Fruit fly (Drosophila melanogaster) whole organism, adult: Measurements from ENCODE around the gene Polr2H.

Source experiments
- CG11617 ChIP-seq: fragments of 200-800 bp; sonication (Bioruptor generic); optimal IDR thresholded peaks from 2 replicates; lab custom pipeline; 2017; ENCODE audit warnings: mild to moderate bottlenecking, missing biosample characterization, missing genetic modification reagents, missing genetic modification characterization
- CG12768 ChIP-seq: fragments of 200-800 bp; sonication (Bioruptor generic); optimal IDR thresholded peaks from 2 replicates; lab custom pipeline; 2017; ENCODE audit warnings: missing biosample characterization, missing genetic modification characterization, mild to moderate bottlenecking, moderate library complexity, missing genetic modification reagents
- CG14711 ChIP-seq: fragments of 200-800 bp; sonication (Bioruptor generic); optimal IDR thresholded peaks from 2 replicates; lab custom pipeline; 2018; ENCODE audit warnings: missing biosample characterization, mild to moderate bottlenecking, missing genetic modification characterization, moderate library complexity
- CG1620 ChIP-seq: fragments of 200-800 bp; sonication (Bioruptor generic); optimal IDR thresholded peaks from 2 replicates; lab custom pipeline; 2016; ENCODE audit warnings: missing biosample characterization, missing genetic modification characterization
- CG33017 ChIP-seq: fragments of 200-800 bp; sonication (Bioruptor generic); optimal IDR thresholded peaks from 2 replicates; lab custom pipeline; 2018; ENCODE audit warnings: missing biosample characterization, mild to moderate bottlenecking, missing genetic modification characterization, moderate library complexity
- CG5204 ChIP-seq: fragments of 200-800 bp; sonication (Bioruptor generic); optimal IDR thresholded peaks from 2 replicates; lab custom pipeline; 2016; ENCODE audit warnings: missing biosample characterization, missing genetic modification characterization
- CG7045 ChIP-seq: fragments of 200-800 bp; sonication (Bioruptor generic); optimal IDR thresholded peaks from 2 replicates; lab custom pipeline; 2017; ENCODE audit warnings: missing biosample characterization, mild to moderate bottlenecking, missing genetic modification characterization
- CG7101 ChIP-seq: fragments of 200-800 bp; sonication (Bioruptor generic); optimal IDR thresholded peaks from 2 replicates; lab custom pipeline; 2018; ENCODE audit warnings: missing biosample characterization, mild to moderate bottlenecking, missing genetic modification characterization, moderate library complexity
- Clk ChIP-seq: fragments of 200-800 bp; sonication (Bioruptor generic); optimal IDR thresholded peaks from 2 replicates; lab custom pipeline; 2017; ENCODE audit warnings: missing biosample characterization, missing genetic modification characterization
- Crg-1 ChIP-seq: fragments of 200-800 bp; sonication (Bioruptor generic); optimal IDR thresholded peaks from 2 replicates; lab custom pipeline; 2016; ENCODE audit warnings: missing biosample characterization, missing genetic modification characterization
- Hr96 ChIP-seq: fragments of 200-800 bp; sonication (Bioruptor generic); optimal IDR thresholded peaks from 2 replicates; lab custom pipeline; 2016; ENCODE audit warnings: missing biosample characterization, missing genetic modification characterization
- Mnt ChIP-seq: fragments of 200-800 bp; sonication (Bioruptor generic); optimal IDR thresholded peaks from 2 replicates; lab custom pipeline; 2016; ENCODE audit warnings: missing biosample characterization, mild to moderate bottlenecking, missing genetic modification characterization
- bab1 ChIP-seq: fragments of 200-800 bp; sonication (Bioruptor generic); optimal IDR thresholded peaks from 3 replicates; lab custom pipeline; 2019; ENCODE audit warnings: missing biosample characterization, mild to moderate bottlenecking, missing genetic modification characterization, moderate library complexity
- cic ChIP-seq: fragments of 200-800 bp; sonication (Bioruptor generic); optimal IDR thresholded peaks from 2 replicates; lab custom pipeline; 2017; ENCODE audit warnings: missing biosample characterization, mild to moderate bottlenecking, missing genetic modification characterization, moderate library complexity
- cnc ChIP-seq, 2 experiments: fragments of >200 bp; optimal IDR thresholded peaks; 2 replicates each; lab custom pipeline; 2017
- kay ChIP-seq: fragments of 200-800 bp; sonication (Bioruptor generic); peaks from one replicate; lab custom pipeline; 2016; ENCODE audit warnings: missing biosample characterization, missing genetic modification characterization, borderline replicate concordance
- ovo ChIP-seq: fragments of 200-800 bp; sonication (Bioruptor generic); optimal IDR thresholded peaks from 2 replicates; lab custom pipeline; 2016; ENCODE audit warnings: missing biosample characterization, missing genetic modification characterization
- pad ChIP-seq: fragments of 200-800 bp; sonication (Bioruptor generic); optimal IDR thresholded peaks from 3 replicates; lab custom pipeline; 2017; ENCODE audit warnings: missing biosample characterization, missing genetic modification characterization, mild to moderate bottlenecking, moderate library complexity, missing genetic modification reagents
- tj ChIP-seq: fragments of 200-800 bp; sonication (Bioruptor generic); optimal IDR thresholded peaks from 3 replicates; lab custom pipeline; 2017; ENCODE audit warnings: missing biosample characterization, mild to moderate bottlenecking, missing genetic modification characterization, moderate library complexity
- toe ChIP-seq: fragments of 200-800 bp; sonication (Bioruptor generic); optimal IDR thresholded peaks from 2 replicates; lab custom pipeline; 2016; ENCODE audit warnings: missing biosample characterization, missing genetic modification characterization

The Polr2H gene

dm6 chr3L:21727013-21727727 lies 1.6 kb upstream of the Polr2H start:
- TF ChIP-seq bab1 (peak; percentile 13), Clk (GFP tag; lab: Kevin White, UChicago) (no peak), tj (GFP tag; lab: Kevin White, UChicago) (peak; percentile 48)

- TF ChIP-seq tj (GFP tag; lab: Kevin White, UChicago), result peak; percentile 74
- no peak for TF ChIP-seq CG33017 (tag; lab: Kevin White, UChicago)
These were observed 1.0 kb upstream of the Polr2H start for dm6 chr3L:21727728-21728124.

- no peak for TF ChIP-seq CG14711 (tag; lab: Kevin White, UChicago)
- no peak for TF ChIP-seq CG5204 (GFP tag; lab: Kevin White, UChicago)
- no peak for TF ChIP-seq CG12768 (GFP tag; lab: Kevin White, UChicago)
- TF ChIP-seq tj (GFP tag; lab: Kevin White, UChicago), result no peak
- no peak for TF ChIP-seq toe (GFP tag; lab: Kevin White, UChicago)
- no peak for TF ChIP-seq CG7045 (GFP tag; lab: Kevin White, UChicago)
- TF ChIP-seq ovo, result no peak
- no peak for TF ChIP-seq Mnt (GFP tag; lab: Kevin White, UChicago)
- no peak for TF ChIP-seq Clk (GFP tag; lab: Kevin White, UChicago)
- TF ChIP-seq cic (GFP tag; lab: Kevin White, UChicago), result no peak
- no peak for TF ChIP-seq cnc (optimal IDR thresholded peaks at IDR 0.05; lab: Kevin White, UChicago)
- TF ChIP-seq CG1620 (GFP tag; lab: Kevin White, UChicago), result no peak
- no peak for TF ChIP-seq CG7101 (tag; lab: Kevin White, UChicago)
- no peak for TF ChIP-seq pad (GFP tag; lab: Kevin White, UChicago)
- TF ChIP-seq CG33017 (tag; lab: Kevin White, UChicago), result no peak
- no peak for TF ChIP-seq CG11617 (GFP tag; lab: Kevin White, UChicago)
- no peak for TF ChIP-seq Crg-1 (GFP tag; lab: Kevin White, UChicago)
These were observed 1.6 kb downstream of the Polr2H start, which contains the start of gene CG14570 for dm6 chr3L:21730354-21730753. Gene CG14570 (minus strand): TSS chr3L:21730454.

- TF ChIP-seq Mnt (GFP tag; lab: Kevin White, UChicago) (no peak), cnc (optimal IDR thresholded peaks at IDR 0.05; lab: Kevin White, UChicago) (no peak), Clk (GFP tag; lab: Kevin White, UChicago) (no peak), CG33017 (tag; lab: Kevin White, UChicago) (no peak), toe (GFP tag; lab: Kevin White, UChicago) (no peak), CG12768 (GFP tag; lab: Kevin White, UChicago) (no peak), cic (GFP tag; lab: Kevin White, UChicago) (no peak), CG7101 (tag; lab: Kevin White, UChicago) (no peak), bab1 (no peak), CG1620 (GFP tag; lab: Kevin White, UChicago) (no peak), kay (no peak), CG5204 (GFP tag; lab: Kevin White, UChicago) (no peak), ovo (no peak), CG7045 (GFP tag; lab: Kevin White, UChicago) (no peak)
These were observed 2.4 kb downstream of the Polr2H start, which contains the start of gene CG14569 for dm6 chr3L:21731104-21731600. Gene CG14569 (minus strand): TSS chr3L:21731550.

- TF ChIP-seq CG1620 (GFP tag; lab: Kevin White, UChicago) (no peak), CG33017 (tag; lab: Kevin White, UChicago) (no peak), bab1 (no peak), CG12768 (GFP tag; lab: Kevin White, UChicago) (no peak), CG11617 (GFP tag; lab: Kevin White, UChicago) (no peak), Mnt (GFP tag; lab: Kevin White, UChicago) (no peak), pad (GFP tag; lab: Kevin White, UChicago) (no peak), ovo (no peak), CG14711 (tag; lab: Kevin White, UChicago) (no peak), CG5204 (GFP tag; lab: Kevin White, UChicago) (no peak), CG7101 (tag; lab: Kevin White, UChicago) (no peak), CG7045 (GFP tag; lab: Kevin White, UChicago) (no peak), kay (no peak), Crg-1 (GFP tag; lab: Kevin White, UChicago) (no peak), Hr96 (GFP tag; lab: Kevin White, UChicago) (no peak), tj (GFP tag; lab: Kevin White, UChicago) (no peak), toe (GFP tag; lab: Kevin White, UChicago) (no peak), Clk (GFP tag; lab: Kevin White, UChicago) (no peak)
These were observed 4.7 kb downstream of the Polr2H start, which contains the start of gene CG14568 for dm6 chr3L:21733387-21733786. Gene CG14568 (minus strand): TSS chr3L:21733487.

- TF ChIP-seq bab1 (no peak), cic (GFP tag; lab: Kevin White, UChicago) (no peak), pad (GFP tag; lab: Kevin White, UChicago) (no peak), Clk (GFP tag; lab: Kevin White, UChicago) (no peak), toe (GFP tag; lab: Kevin White, UChicago) (no peak), CG7045 (GFP tag; lab: Kevin White, UChicago) (no peak), CG11617 (GFP tag; lab: Kevin White, UChicago) (no peak), CG5204 (GFP tag; lab: Kevin White, UChicago) (no peak), CG1620 (GFP tag; lab: Kevin White, UChicago) (no peak), Mnt (GFP tag; lab: Kevin White, UChicago) (no peak), CG7101 (tag; lab: Kevin White, UChicago) (no peak), cnc (optimal IDR thresholded peaks at IDR 0.05; lab: Kevin White, UChicago) (no peak), kay (no peak), tj (GFP tag; lab: Kevin White, UChicago) (no peak), CG33017 (tag; lab: Kevin White, UChicago) (no peak), CG12768 (GFP tag; lab: Kevin White, UChicago) (no peak), CG14711 (tag; lab: Kevin White, UChicago) (no peak), Hr96 (GFP tag; lab: Kevin White, UChicago) (no peak)
These were observed 5.1 kb downstream of the Polr2H start, which contains the start of gene CG14573 for dm6 chr3L:21733799-21734198. Gene CG14573 (plus strand): TSS chr3L:21734099.
